Fruit fly (Drosophila melanogaster): ENCODE data around the gene CG43703.

The CG43703 gene

DNA sequence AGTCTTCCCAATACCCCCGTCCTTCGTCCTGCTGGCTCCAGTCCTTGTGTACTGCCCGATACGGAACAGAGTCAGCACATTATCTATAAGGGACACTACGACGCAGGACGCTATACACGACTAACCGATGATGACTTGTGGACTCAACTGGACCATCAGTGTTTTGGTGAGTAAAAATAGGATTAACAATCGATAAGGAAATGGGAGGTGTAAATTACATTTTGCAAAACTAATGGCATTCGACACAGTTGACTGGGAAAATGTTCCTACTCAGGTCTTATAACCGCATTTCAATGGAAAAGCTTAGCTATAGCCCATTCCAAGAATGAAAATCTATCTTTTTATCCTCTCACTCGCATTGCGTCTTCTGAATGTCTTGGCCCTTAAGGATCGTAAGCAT, at the start of gene CG43703:
Gene CG43703, plus strand, starts transcription at position 301 of the 400 bp plus-strand sequence.
- no peak for TF ChIP-seq CTCF (optimal IDR thresholded peaks at IDR 0.05)
- no peak for TF ChIP-seq CG8478 (optimal IDR thresholded peaks at IDR 0.05)

DNA sequence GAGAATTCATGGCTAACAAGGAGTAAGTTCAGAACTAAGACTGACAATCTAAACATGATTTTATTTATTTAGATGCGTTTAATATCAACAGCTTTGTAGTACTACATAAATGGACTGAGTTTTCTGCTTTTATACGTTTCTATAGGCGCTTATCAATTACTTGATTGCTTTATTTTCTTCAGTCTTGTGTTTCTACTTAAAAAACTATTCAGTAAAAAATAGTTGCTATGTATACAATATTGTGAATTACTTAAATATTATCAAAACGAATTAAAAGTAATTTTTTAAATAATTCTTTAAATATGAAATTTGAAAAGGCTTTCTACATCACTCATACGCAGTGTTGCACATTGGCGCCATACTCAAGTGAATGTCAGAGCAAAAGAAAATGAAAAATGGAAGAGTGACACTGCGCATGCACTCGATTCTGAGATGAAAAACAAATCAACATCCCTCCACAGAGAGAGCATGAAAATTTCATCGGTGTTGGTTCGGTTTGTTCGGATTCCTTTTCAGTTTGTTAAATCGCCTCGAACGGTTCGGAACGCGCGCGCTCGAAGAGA, 47.5 kb upstream of the CG43703 start, which contains the start of the genes lectin-24A and Shaw:
Gene lectin-24A, minus strand, starts transcription at position 101 of the 563 bp plus-strand sequence.
Gene Shaw, plus strand, starts transcription at position 513 of the 563 bp plus-strand sequence.
- no peak for TF ChIP-seq CTCF (optimal IDR thresholded peaks at IDR 0.05)
- TF ChIP-seq CG8478 (optimal IDR thresholded peaks at IDR 0.05): no peak

DNA sequence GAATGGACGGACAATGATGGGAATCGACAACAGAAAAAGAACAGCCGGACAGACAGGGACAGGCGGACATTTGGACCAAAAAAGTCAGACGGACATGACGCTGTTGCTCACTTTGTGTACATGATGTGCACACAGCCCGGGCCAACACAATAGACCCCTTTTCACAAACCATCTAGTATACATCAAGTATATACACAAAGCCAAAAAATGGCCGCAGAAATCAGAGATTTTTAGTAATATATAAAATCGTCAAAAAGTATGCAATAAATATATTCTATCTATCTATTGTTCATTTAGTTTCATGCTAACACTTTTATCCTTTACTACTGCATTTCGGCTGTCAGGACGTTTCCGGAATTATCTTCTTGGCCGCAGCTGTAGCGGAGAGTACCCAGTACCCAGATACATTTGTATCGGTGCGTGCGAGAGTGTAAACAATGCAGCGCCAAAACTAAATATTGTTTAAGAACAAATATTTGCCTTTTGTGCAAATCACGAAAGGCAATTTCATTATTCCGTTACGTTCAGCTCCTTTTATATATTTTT, 45.8 kb upstream of the CG43703 start:
- TF ChIP-seq CG8478 (optimal IDR thresholded peaks at IDR 0.05) (no peak), CTCF (optimal IDR thresholded peaks at IDR 0.05) (no peak)

DNA sequence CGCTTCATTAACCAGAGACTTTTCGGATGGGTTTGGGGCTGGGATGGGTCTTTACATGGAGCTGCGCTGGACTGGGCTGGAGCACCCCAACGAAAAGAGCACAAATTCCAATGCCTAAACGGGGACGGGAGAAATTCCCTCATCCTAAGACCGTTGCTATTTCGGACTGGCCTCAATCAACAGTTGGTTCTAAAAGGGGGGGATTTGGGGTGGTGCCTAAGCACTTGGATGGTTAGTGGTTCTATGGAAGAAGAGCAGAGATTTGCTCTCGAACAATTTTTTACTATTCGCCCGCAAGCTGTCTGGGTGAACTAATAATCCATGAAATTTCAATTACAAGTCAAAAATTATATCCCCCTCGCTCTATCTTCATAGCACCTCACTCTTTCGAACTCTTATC, 35.7 kb upstream of the CG43703 start:
- TF ChIP-seq CTCF (optimal IDR thresholded peaks at IDR 0.05): no peak
- no peak for TF ChIP-seq CG8478 (optimal IDR thresholded peaks at IDR 0.05)

DNA sequence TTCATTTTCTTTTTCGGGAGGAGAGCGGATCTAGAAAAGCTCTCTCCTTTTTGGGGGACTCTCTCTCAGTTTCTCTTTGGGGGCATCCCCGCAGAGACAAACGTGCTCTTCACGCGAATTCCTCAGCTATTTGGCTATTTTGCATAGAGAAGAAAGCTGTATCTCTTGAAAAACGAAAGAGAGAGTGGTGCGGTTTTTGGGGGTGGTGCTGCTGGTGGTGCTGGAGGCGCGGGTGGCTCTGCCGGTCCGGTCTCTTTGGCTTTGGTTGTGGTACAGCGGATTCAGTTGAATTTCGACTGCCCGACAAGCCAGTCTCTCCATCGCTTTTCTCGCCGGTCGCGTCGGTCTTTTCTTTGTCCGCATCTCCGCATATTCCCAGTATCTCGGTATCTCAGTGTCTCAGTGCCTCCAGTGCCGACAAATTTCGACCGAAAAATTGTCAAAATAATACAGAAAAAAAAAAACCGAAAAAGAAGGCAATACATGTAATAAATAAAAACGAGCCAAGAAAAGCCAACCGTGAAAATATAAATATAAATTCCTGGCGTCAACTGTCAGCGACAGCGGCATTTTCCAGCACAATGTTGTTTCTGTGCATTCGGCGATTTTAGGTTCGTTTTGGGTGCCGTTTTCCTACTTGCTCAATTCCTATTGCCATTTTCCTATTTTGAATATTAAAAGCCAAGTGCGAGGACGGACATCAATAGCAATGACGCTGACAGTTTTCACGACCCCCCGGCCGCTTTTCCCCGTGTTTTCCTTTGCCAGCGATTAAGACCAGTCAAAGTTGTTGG, 34.9 kb upstream of the CG43703 start, which contains the start of gene CG10019:
Gene CG10019, plus strand, starts transcription at position 285 of the 794 bp plus-strand sequence.
- no peak for TF ChIP-seq CTCF (optimal IDR thresholded peaks at IDR 0.05)
- no peak for TF ChIP-seq CG8478 (optimal IDR thresholded peaks at IDR 0.05)

DNA sequence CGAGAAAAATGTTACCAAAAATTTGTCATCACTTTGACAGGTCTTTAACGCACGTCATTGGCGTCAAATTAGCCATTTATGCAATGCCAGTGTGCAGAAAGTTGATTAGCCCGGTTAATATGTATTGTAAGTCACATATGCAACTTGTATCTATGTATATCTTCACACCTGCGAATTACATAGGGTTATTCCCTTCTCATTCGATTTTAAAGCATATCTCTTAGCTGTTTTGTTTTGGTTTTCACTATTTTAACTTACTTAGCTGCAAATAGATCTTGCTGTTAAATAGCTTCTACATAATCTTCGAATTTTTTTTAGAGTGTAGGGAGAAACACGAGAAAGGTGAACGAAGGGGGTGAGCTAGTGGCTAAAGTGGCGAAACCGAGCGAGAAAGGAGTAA, 34.2 kb upstream of the CG43703 start:
- no peak for TF ChIP-seq CG8478 (optimal IDR thresholded peaks at IDR 0.05)
- TF ChIP-seq CTCF (optimal IDR thresholded peaks at IDR 0.05): no peak

DNA sequence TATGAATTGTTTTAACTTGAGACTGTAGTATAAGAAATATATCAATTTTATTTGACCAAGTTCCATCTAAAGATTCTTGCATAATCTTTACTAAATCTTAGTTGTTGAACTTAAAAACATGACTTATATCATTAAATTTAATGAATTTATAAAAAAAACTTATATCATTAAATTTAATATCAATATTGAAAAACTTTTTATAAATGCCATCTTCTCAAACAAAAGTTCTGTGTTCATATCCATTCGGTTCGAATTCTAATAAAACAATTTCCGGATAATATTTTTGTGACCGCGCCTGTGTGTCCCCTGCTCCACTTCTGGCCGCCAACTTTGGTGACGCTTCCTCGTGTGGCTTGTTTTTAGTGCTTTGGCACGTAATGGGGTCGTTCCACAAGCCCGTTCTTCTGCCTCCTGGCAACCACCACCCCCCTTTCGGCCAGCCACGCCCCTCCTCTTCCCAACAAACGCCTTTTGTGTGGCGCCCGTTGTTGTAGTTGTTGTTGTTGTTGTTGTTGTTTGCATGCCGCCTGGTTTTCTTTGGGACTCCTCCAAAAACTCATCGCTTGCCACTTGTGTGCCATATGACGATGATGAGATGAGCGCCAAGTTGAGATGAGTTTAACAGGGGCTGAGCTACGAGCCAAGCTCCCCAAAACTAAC, 28.2 kb upstream of the CG43703 start:
- TF ChIP-seq CTCF (optimal IDR thresholded peaks at IDR 0.05): no peak
- no peak for TF ChIP-seq CG8478 (optimal IDR thresholded peaks at IDR 0.05)

DNA sequence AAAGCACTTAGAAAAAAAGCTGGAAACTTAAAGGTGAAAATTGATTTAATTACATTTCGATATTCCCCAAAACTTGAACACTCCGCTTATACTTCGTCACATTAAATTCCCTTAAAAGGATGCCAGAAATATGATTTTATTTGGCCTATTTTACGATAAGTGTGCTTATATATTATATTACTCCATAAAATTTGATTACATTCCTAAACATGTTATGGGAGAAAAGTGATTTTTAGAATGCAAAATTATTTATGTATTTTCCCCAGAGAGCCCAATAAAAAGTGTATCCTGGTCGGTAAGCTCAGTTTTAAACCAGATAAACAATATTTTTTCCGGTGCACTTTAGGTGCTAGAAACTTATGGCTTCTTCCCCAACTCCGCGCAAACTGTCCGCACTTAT, 27.6 kb upstream of the CG43703 start:
- TF ChIP-seq CG8478 (optimal IDR thresholded peaks at IDR 0.05): no peak
- no peak for TF ChIP-seq CTCF (optimal IDR thresholded peaks at IDR 0.05)

DNA sequence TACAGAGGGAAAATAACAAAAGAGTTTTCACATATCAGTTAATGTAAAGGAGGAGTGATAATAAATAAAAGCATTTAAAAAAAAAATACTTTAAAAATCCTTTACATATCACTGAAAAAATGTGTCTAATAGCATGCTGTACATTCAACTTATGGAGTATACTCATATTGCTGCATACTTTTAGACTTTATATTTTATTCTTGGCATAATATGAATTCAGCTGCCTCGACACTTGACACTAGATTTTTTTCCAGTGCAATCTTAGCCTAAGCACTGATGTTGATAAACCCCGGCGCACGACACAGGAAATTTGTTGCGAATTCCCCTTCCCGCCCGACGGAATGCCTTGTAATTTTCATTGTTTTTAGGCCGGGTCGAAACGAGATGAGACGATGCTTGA, 24.9 kb upstream of the CG43703 start:
- no peak for TF ChIP-seq CG8478 (optimal IDR thresholded peaks at IDR 0.05)
- no peak for TF ChIP-seq CTCF (optimal IDR thresholded peaks at IDR 0.05)

DNA sequence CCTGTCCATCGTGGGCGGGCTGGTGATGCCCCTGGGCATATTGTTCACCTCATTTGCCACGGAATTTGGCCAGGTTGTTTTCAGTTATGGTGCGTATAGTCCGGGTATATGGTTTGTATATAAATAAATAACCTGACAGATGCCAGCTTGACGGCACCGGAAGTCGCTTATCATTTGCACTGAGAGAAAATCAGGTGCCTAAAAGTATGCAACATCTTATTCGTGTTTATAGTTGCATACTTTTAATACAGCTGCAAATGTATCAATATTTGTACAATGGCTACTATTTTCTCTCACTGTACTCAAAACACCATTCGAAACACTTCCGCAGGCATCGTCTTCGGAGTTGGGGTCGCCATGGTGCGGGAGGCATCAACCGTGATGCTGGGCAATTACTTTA, 16.6 kb upstream of the CG43703 start:
- TF ChIP-seq CG8478 (optimal IDR thresholded peaks at IDR 0.05): no peak
- no peak for TF ChIP-seq CTCF (optimal IDR thresholded peaks at IDR 0.05)

DNA sequence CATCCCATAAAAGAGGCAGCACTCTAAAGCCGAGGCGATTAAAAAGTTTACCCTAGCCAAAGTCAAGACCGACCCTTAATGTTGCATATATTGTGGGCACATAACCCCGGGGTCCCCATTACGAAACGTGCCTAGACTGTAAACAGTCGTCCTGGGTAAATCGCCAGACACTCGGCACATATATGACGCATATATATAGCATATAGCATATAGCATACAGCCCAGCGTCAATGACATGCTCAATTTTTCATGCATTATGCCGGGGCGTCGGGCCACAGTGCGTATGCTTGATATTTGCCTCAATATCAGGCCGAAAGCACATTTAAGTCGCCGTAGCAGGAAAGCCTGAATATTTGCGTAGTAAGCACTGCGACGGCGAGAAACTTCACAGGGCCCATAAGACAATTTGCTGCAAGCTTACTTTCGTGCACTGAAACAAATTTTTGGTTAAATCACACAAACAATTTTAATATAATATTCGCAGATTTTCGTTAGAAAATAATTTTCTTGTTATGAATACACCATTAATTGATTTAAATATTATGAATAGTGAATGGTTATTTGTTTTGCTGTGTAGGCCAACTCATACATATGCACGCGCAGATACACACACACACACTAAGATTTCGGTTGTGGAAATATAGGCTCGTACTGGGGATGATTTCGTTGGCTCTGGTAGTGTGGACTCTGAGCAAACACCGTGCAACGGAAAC, 10.3 kb upstream of the CG43703 start:
- TF ChIP-seq CTCF (optimal IDR thresholded peaks at IDR 0.05): no peak
- no peak for TF ChIP-seq CG8478 (optimal IDR thresholded peaks at IDR 0.05)

DNA sequence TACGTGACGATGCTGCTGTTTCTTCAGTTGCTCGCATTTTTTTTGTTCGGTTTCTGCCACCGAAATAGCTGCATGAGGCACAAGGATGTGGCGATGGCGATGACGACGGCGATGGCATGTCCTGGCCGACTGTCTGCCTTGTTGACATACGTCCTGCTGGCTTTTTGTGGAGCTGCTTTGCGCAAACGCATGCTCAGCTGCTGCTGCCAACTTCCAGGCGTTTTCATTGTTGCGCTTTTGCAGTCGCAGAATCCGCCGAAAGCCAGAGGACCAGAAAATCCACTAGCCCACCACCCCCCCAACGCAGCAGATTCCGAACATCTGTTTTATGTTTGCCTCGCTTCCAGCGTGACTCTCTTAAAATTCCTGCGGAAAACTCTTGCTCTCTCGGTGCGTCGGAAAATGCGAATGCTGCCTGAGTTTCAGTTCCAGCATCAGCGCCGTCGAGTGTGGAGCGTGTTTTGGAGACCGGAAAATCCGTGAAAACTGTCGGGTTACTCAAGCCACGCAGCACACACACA, 8.4 kb upstream of the CG43703 start, which contains the start of gene CG43707:
Gene CG43707, plus strand, starts transcription at position 426 of the 521 bp plus-strand sequence.
- no peak for TF ChIP-seq CG8478 (optimal IDR thresholded peaks at IDR 0.05)
- TF ChIP-seq CTCF (optimal IDR thresholded peaks at IDR 0.05): no peak

DNA sequence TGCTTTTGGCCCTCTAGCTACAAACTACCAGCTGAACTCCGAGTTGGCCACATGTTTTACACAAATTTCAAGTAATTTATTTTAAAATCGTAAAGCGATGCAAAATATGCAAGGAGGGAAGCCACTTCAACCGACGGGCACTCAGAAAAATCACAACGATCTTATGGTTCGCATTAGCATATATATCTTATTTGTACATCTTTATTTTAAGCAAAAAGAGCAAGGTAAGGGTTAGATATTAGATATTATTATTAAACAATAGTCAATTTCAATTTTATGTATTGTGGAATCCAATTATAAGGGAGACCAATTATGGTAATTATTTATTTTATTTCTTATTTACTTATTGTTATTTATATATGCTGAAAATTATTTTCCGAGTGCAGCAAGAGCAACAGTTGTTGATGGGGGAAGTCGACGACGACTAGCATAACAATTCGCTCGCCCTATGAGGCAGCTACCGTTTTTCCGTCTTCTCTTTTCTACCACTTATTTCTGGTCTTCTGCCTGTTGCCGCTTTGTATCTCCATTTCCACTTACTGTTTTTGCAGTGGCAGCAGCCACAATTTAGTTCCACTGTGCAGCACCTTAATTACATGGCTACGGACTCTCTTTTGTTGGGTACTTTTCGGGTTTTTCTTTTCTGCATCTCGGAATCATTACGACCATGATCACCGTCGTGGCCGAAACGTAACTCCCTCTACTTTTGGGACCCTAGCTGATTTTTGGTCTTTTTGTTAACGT, 4.6 kb downstream of the CG43703 start:
- TF ChIP-seq CG8478 (optimal IDR thresholded peaks at IDR 0.05) (no peak), CTCF (optimal IDR thresholded peaks at IDR 0.05) (no peak)
